Worm (Caenorhabditis elegans): ENCODE measurements around the gene srh-102.

DNA sequence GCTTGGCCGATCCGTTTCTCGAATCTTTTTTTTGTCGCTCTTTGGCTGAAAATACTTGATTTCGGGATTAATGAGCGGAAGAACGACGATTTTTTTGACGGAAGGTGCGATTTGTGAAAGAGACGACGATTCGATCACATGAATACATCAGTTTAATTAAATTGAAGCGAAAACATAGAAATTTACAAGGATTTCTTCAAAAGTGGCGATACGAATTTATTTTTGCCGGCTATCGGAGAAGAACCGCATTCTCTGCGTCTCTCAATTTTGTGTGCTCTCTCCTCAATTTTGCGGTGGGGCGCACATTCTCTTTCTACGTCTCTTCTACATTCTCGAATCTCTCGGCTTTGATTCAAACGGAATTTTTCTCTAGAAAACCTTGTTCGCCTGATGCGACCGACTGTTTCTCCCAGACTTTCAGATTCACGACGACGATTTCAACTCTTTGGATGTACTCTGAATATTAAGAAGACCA lies 9.9 kb downstream of the srh-102 start, which contains the start of gene F40D4.17:
- TF ChIP-seq mdl-1 (tag; optimal IDR thresholded peaks at IDR 0.05), result no peak
- TF ChIP-seq jun-1 (tag; optimal IDR thresholded peaks at IDR 0.05), result no peak
- TF ChIP-seq nhr-67 (tag; optimal IDR thresholded peaks at IDR 0.05), result no peak
- no peak for TF ChIP-seq ztf-4 (tag; optimal IDR thresholded peaks at IDR 0.05)
- TF ChIP-seq nhr-11 (tag; optimal IDR thresholded peaks at IDR 0.05), result no peak
- TF ChIP-seq snpc-4 (tag; optimal IDR thresholded peaks at IDR 0.05), result no peak
- no peak for TF ChIP-seq nhr-28 (tag; optimal IDR thresholded peaks at IDR 0.05)

Data from whole organism, L3 larva.